Worm (Caenorhabditis elegans) whole organism, L2 larva: ENCODE measurements around the gene rpl-42.
"Not testable (repeated sequence)": the region's sequence is repeated elsewhere in the genome, so short reads cannot be mapped to it uniquely, and the experiment has no call there.

Source experiments
- C34F6.9 ChIP-seq: fragments of 150-350 bp; optimal IDR thresholded peaks from 2 replicates; lab custom pipeline; 2014; ENCODE audit warnings: missing biosample characterization, missing genetic modification characterization
- F13H6.1 ChIP-seq: sonication (generic microtip); optimal IDR thresholded peaks from 2 replicates; lab custom pipeline; 2016; ENCODE audit warnings: missing genetic modification characterization, missing compliant biosample characterization
- R02D3.7 ChIP-seq: fragments of 150-350 bp; optimal IDR thresholded peaks from 2 replicates; lab custom pipeline; 2014; ENCODE audit warnings: missing biosample characterization, missing genetic modification characterization
- Y55F3AM.14 ChIP-seq: fragments of 200-800 bp; sonication (Bioruptor generic); optimal IDR thresholded peaks from 2 replicates; lab custom pipeline; 2018; ENCODE audit warnings: mild to moderate bottlenecking, missing genetic modification characterization, missing compliant biosample characterization
- ZK546.5 ChIP-seq: sonication (generic microtip); optimal IDR thresholded peaks from 2 replicates; lab custom pipeline; 2017; ENCODE audit warnings: missing biosample characterization, missing genetic modification characterization
- alr-1 ChIP-seq: fragments of 150-350 bp; optimal IDR thresholded peaks from 2 replicates; lab custom pipeline; 2014; ENCODE audit warnings: missing biosample characterization, missing genetic modification characterization
- aly-2 ChIP-seq: fragments of 150-350 bp; optimal IDR thresholded peaks from 2 replicates; lab custom pipeline; 2014; ENCODE audit warnings: missing biosample characterization, missing genetic modification characterization
- ama-1 ChIP-seq: fragments of 150-350 bp; optimal IDR thresholded peaks from 2 replicates; lab custom pipeline; 2018; ENCODE audit warnings: inconsistent platforms
- blmp-1 ChIP-seq: sonication (generic microtip); optimal IDR thresholded peaks from 2 replicates; lab custom pipeline; 2017; ENCODE audit warnings: missing genetic modification characterization, mild to moderate bottlenecking, missing compliant biosample characterization, antibody characterized with exemption, moderate library complexity; ENCODE audit not compliant: insufficient read depth
- ceh-82 ChIP-seq: fragments of 150-350 bp; optimal IDR thresholded peaks from 2 replicates; lab custom pipeline; 2014; ENCODE audit warnings: missing biosample characterization, missing genetic modification characterization
- crh-2 ChIP-seq: sonication (generic microtip); optimal IDR thresholded peaks from 2 replicates; lab custom pipeline; 2017; ENCODE audit warnings: missing biosample characterization, missing genetic modification characterization
- dmd-4 ChIP-seq: sonication (generic microtip); optimal IDR thresholded peaks from 2 replicates; lab custom pipeline; 2017; ENCODE audit warnings: missing biosample characterization, missing genetic modification characterization
- egl-27 ChIP-seq: sonication (generic microtip); optimal IDR thresholded peaks from 3 replicates; lab custom pipeline; 2017; ENCODE audit warnings: missing biosample characterization, missing genetic modification reagents, missing genetic modification characterization
- elt-1 ChIP-seq: fragments of 150-350 bp; optimal IDR thresholded peaks from 2 replicates; lab custom pipeline; 2014; ENCODE audit warnings: missing biosample characterization, missing genetic modification characterization
- fos-1 ChIP-seq: fragments of 150-350 bp; optimal IDR thresholded peaks from 2 replicates; lab custom pipeline; 2014; ENCODE audit warnings: missing biosample characterization, missing genetic modification characterization
- gmeb-1 ChIP-seq: fragments of 150-350 bp; optimal IDR thresholded peaks from 2 replicates; lab custom pipeline; 2014; ENCODE audit warnings: missing biosample characterization, missing genetic modification characterization
- lin-11 ChIP-seq: fragments of 150-350 bp; sonication (generic microtip); optimal IDR thresholded peaks from 2 replicates; lab custom pipeline; 2014; ENCODE audit warnings: missing biosample characterization, missing genetic modification characterization, inconsistent platforms, mixed read lengths
- lin-13 ChIP-seq: fragments of 150-350 bp; optimal IDR thresholded peaks from 2 replicates; lab custom pipeline; 2014; ENCODE audit warnings: missing biosample characterization, missing genetic modification reagents, missing genetic modification characterization
- lin-39 ChIP-seq: fragments of 150-350 bp; optimal IDR thresholded peaks from 2 replicates; lab custom pipeline; 2014; ENCODE audit warnings: missing biosample characterization, missing genetic modification reagents, missing genetic modification characterization
- lsy-2 ChIP-seq, 2 experiments: fragments of 150-350 bp in 1 of 2; sonication (generic microtip) in 1 of 2; optimal IDR thresholded peaks; 2 replicates each; lab custom pipeline; 2014 to 2017; ENCODE audit warnings: missing biosample characterization in 2 of 2, missing genetic modification characterization in 2 of 2
- mab-5 ChIP-seq: fragments of 150-350 bp; optimal IDR thresholded peaks from 2 replicates; lab custom pipeline; 2014; ENCODE audit warnings: missing biosample characterization, missing genetic modification characterization
- mdl-1 ChIP-seq, 2 experiments: fragments of 150-350 bp in 1 of 2; sonication (generic microtip) in 1 of 2; optimal IDR thresholded peaks; 2 replicates each; lab custom pipeline; 2017; ENCODE audit warnings: missing biosample characterization in 2 of 2, missing genetic modification characterization in 2 of 2
- nhr-10 ChIP-seq: sonication (generic microtip); optimal IDR thresholded peaks from 2 replicates; lab custom pipeline; 2017; ENCODE audit warnings: missing biosample characterization, missing genetic modification characterization
- nhr-12 ChIP-seq: fragments of 150-350 bp; optimal IDR thresholded peaks from 2 replicates; lab custom pipeline; 2014; ENCODE audit warnings: missing biosample characterization, missing genetic modification characterization
- nhr-129 ChIP-seq: fragments of 150-350 bp; optimal IDR thresholded peaks from 2 replicates; lab custom pipeline; 2014; ENCODE audit warnings: missing biosample characterization, missing genetic modification characterization
- nhr-21 ChIP-seq: fragments of 150-350 bp; optimal IDR thresholded peaks from 2 replicates; lab custom pipeline; 2014; ENCODE audit warnings: missing biosample characterization, missing genetic modification characterization
- nhr-237 ChIP-seq: fragments of 150-350 bp; optimal IDR thresholded peaks from 2 replicates; lab custom pipeline; 2014; ENCODE audit warnings: missing biosample characterization, missing genetic modification characterization
- nhr-25 ChIP-seq: fragments of 150-350 bp; sonication (generic microtip); optimal IDR thresholded peaks from 3 replicates; lab custom pipeline; 2014; ENCODE audit warnings: missing biosample characterization, missing genetic modification characterization
- nhr-6 ChIP-seq: fragments of 150-350 bp; optimal IDR thresholded peaks from 2 replicates; lab custom pipeline; 2014; ENCODE audit warnings: missing biosample characterization, missing genetic modification characterization
- peb-1 ChIP-seq: fragments of 150-350 bp; optimal IDR thresholded peaks from 2 replicates; lab custom pipeline; 2014; ENCODE audit warnings: missing biosample characterization, missing genetic modification characterization
- sem-4 ChIP-seq: fragments of 150-350 bp; optimal IDR thresholded peaks from 2 replicates; lab custom pipeline; 2014; ENCODE audit warnings: missing biosample characterization, missing genetic modification reagents, missing genetic modification characterization
- skn-1 ChIP-seq: sonication (generic microtip); optimal IDR thresholded peaks from 2 replicates; lab custom pipeline; 2017; ENCODE audit warnings: missing biosample characterization, missing genetic modification characterization
- sma-3 ChIP-seq: sonication (generic microtip); optimal IDR thresholded peaks from 2 replicates; lab custom pipeline; 2016; ENCODE audit warnings: missing genetic modification reagents, missing genetic modification characterization, missing compliant biosample characterization
- sma-9 ChIP-seq, 2 experiments: fragments of 150-350 bp in 1 of 2; sonication (generic microtip) in 1 of 2; optimal IDR thresholded peaks; 2 replicates each; lab custom pipeline; 2014 to 2016; ENCODE audit warnings: missing genetic modification characterization in 2 of 2, mild to moderate bottlenecking in 1 of 2, missing biosample characterization in 1 of 2, missing compliant biosample characterization in 1 of 2, missing genetic modification reagents in 1 of 2, moderate library complexity in 1 of 2
- snpc-4 ChIP-seq: fragments of 150-350 bp; optimal IDR thresholded peaks from 2 replicates; lab custom pipeline; 2014; ENCODE audit warnings: missing biosample characterization, missing genetic modification characterization
- unc-39 ChIP-seq: fragments of 150-350 bp; optimal IDR thresholded peaks from 2 replicates; lab custom pipeline; 2014; ENCODE audit warnings: missing biosample characterization, missing genetic modification characterization
- unc-55 ChIP-seq: fragments of 150-350 bp; sonication (generic microtip); optimal IDR thresholded peaks from 3 replicates; lab custom pipeline; 2014; ENCODE audit warnings: missing biosample characterization, missing genetic modification reagents, missing genetic modification characterization
- zag-1 ChIP-seq: fragments of 150-350 bp; optimal IDR thresholded peaks from 2 replicates; lab custom pipeline; 2014; ENCODE audit warnings: missing biosample characterization, missing genetic modification characterization
- ztf-11 ChIP-seq: sonication (generic microtip); optimal IDR thresholded peaks from 2 replicates; lab custom pipeline; 2017; ENCODE audit warnings: missing biosample characterization, missing genetic modification characterization
- ztf-4 ChIP-seq: fragments of 150-350 bp; optimal IDR thresholded peaks from 2 replicates; lab custom pipeline; 2014; ENCODE audit warnings: missing biosample characterization, missing genetic modification characterization

Gene rpl-42

DNA sequence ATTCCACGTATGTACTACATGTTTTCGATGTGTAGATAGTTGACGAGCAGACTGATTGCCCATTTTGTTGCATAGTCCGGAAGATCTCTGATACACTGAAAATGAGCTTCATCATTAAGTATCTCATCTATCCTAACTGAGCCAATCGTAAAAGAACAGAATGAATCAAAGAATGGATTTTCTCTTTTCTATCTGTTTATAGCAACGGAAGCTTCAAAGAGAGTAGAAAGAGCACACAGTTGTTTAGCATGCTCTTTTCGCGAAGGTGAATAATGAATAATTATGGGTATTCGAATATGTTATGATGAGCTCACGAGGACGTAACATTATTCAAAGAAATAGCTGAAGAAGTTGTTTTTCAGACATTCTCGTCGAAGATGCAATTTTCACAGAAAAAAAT lies 18.6 kb downstream of the rpl-42 start, which contains the start of gene glb-4:
Gene glb-4 (minus strand): TSS at position 101 of the 400 bp plus-strand sequence.
- TF ChIP-seq snpc-4 (tag; lab: Kevin White, UChicago) = no peak
- no peak for TF ChIP-seq nhr-21 (tag; lab: Kevin White, UChicago)

DNA sequence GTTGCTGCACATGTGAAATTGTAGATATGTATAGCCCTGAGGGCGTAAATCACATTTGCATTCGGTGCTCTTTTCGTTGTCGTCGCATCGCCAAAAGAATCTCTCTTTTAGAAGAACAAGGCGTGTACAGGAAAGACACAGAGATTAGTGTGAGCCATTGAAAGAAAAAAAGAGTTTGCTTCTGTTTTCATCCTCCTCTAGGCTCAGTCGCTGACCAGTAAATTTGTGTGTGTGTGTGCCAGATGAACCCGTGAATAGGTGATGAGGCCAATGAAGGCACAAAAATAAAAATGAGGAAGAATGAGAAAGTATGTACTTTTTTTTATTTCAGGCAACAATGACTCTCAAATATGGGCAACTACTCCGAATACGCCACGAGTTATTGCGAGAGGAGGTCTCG lies 19.9 kb downstream of the rpl-42 start, which contains the start of gene mat-2:
Gene mat-2 (plus strand): TSS at position 301 of the 400 bp plus-strand sequence.
- TF ChIP-seq zag-1 (no peak), mdl-1 (tag; optimal IDR thresholded peaks at IDR 0.05; lab: Kevin White, UChicago) (no peak)
- TF ChIP-seq, all 48 proteins: peak for 0

DNA sequence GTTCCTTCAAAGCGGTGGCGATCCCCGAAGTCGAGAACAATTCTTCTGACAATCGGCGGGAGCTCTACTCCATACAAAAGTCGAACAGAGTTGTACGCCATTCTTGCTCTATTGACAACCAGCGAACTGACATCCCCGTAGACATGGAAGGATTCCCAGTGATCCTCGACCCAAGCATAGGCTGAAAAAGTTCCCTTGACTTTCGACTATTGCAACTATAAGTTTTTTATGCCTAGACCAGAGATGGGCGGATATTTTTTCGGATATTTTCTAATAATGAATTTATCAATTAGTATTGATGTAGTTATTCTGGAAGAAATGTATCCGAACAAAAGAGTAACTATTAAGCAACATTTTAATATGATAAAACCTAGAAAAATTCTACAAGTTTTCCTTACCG lies 29.3 kb downstream of the rpl-42 start, which contains the start of gene W10C6.2:
Gene W10C6.2 (minus strand): TSS at position 101 of the 400 bp plus-strand sequence.
- TF ChIP-seq gmeb-1; lin-13 (GFP tag; lab: Kevin White, UChicago); ZK546.5 (tag; lab: Kevin White, UChicago): not testable (repeated sequence)
- TF ChIP-seq, all 48 proteins: peak for 0; not testable (repeated sequence) for 48

DNA sequence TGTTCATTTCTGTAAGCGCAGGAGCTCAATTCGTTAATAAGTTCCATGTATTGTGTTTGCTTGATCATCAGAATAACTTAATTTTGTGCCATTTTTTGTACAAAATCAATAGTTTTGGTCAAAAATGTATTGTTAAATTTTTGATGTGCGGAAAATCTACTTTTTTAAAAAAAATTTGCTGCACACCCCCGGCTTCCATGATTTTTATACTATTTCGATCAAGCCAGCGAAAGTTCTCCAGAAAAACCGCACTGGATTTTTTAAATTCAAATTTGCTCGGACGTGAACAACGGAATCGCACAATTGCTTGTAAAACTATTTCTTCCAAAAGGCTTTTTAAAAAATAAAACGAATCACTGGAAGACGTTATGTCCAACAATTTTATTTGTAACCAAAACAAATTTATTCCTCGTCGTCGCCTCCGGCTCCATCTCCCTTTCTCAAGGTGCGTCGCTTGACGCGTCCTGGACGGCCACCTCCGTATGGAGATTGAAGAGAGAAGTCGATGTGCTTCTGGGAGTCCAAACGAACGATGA lies 32.6 kb downstream of the rpl-42 start:
- TF ChIP-seq lsy-2 (tag; optimal IDR thresholded peaks at IDR 0.05; lab: Kevin White, UChicago) (no peak), ztf-4 (tag; lab: Kevin White, UChicago) (no peak), mdl-1 (tag; optimal IDR thresholded peaks at IDR 0.05; lab: Kevin White, UChicago) (no peak), nhr-10 (tag; lab: Kevin White, UChicago) (no peak), dmd-4 (no peak), mab-5 (tag; lab: Kevin White, UChicago) (no peak), nhr-12 (tag; lab: Kevin White, UChicago) (no peak), nhr-21 (tag; lab: Kevin White, UChicago) (no peak), unc-55 (GFP tag; lab: Kevin White, UChicago) (no peak), ama-1 (lab: Kevin White, UChicago) (no peak), nhr-237 (tag; lab: Kevin White, UChicago) (no peak)

DNA sequence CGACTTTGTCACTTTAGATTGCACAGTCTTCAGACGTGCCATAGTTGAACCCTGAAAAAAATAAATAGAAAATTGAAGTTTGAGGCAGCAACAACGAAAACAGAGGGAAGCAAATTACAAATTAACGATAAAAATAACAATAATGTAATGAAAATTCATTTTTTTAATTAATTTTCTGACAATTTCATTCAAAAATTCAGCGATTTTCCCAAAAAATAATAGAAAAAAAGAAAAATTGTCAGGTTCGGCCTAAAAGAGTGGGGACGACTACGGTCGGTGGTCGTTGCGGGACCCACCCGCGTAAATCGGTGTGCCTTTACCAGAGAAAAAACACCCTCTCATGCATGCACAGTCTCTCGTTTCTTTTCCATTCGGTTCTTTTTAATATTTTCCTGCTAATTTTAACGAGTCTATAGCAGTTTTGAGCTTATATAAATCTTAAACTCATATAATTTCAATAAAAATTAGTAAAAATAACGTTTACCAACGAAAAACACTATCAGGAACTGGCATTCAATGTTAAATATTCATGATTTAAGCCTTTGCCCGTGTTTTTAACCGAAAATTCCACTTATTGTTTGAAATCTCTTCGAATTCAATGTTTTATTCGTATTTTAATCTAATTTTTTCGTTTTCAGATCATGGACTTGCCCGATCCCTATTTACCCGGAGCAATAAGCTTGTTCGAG lies 33.9 kb downstream of the rpl-42 start, which contains the start of the genes rps-9 and lsm-1:
Gene rps-9 (minus strand): TSS at position 51 of the 689 bp plus-strand sequence.
Gene lsm-1 (plus strand): TSS at position 639 of the 689 bp plus-strand sequence.
- TF ChIP-seq C34F6.9 (peak; percentile 75), lin-13 (GFP tag; lab: Kevin White, UChicago) (peak; percentile 68), lsy-2 (tag; optimal IDR thresholded peaks at IDR 0.05; lab: Kevin White, UChicago) (peak; percentile 80 to 98), blmp-1 (tag; lab: Kevin White, UChicago) (peak; percentile 25), peb-1 (no peak), elt-1 (tag; lab: Kevin White, UChicago) (no peak), skn-1 (no peak), nhr-21 (tag; lab: Kevin White, UChicago) (peak; percentile 32), nhr-237 (tag; lab: Kevin White, UChicago) (no peak), crh-2 (tag; lab: Kevin White, UChicago) (peak; percentile 77), nhr-25 (peak; percentile 55), nhr-6 (tag; lab: Kevin White, UChicago) (no peak), mab-5 (tag; lab: Kevin White, UChicago) (no peak), sem-4 (no peak), lin-11 (peak; percentile 81), alr-1 (tag; lab: Kevin White, UChicago) (no peak), sma-3 (GFP tag; lab: Kevin White, UChicago) (peak; percentile 40), sma-9 (GFP tag; optimal IDR thresholded peaks at IDR 0.05; lab: Kevin White, UChicago) (no peak), sma-9 (tag; optimal IDR thresholded peaks at IDR 0.05; lab: Kevin White, UChicago) (no peak), aly-2 (tag; lab: Kevin White, UChicago) (no peak), lin-39 (tag; lab: Kevin White, UChicago) (no peak), F13H6.1 (tag; lab: Kevin White, UChicago) (peak; percentile 40), ztf-11 (tag; lab: Kevin White, UChicago) (no peak), unc-39 (no peak), Y55F3AM.14 (GFP tag; lab: Kevin White, UChicago) (no peak), fos-1 (tag; lab: Kevin White, UChicago) (peak; percentile 36), gmeb-1 (peak; percentile 71), nhr-129 (tag; lab: Kevin White, UChicago) (peak; percentile 53), ztf-4 (tag; lab: Kevin White, UChicago) (peak; percentile 52), unc-55 (GFP tag; lab: Kevin White, UChicago) (peak; percentile 84), zag-1 (no peak), ama-1 (lab: Kevin White, UChicago) (no peak), R02D3.7 (tag; lab: Kevin White, UChicago) (no peak), dmd-4 (no peak), snpc-4 (tag; lab: Kevin White, UChicago) (peak; percentile 56), egl-27 (tag; lab: Kevin White, UChicago) (no peak), ceh-82 (no peak)
